Fruit fly (Drosophila melanogaster) S2 (cell line): ENCODE measurements around the gene SIDL.

ENCODE experiments used
- CG8478 ChIP-seq: fragments of >200 bp; optimal IDR thresholded peaks from 2 replicates; lab custom pipeline; 2018
- CTCF ChIP-seq, 2 experiments: fragments of >200 bp; optimal IDR thresholded peaks; 2 replicates each; lab custom pipeline; 2018

The SIDL gene

dm6 chr3R:15218824-15219576 is at the start of gene SIDL, which contains the start of gene CG12241:
Gene SIDL (minus strand): TSS chr3R:15218874.
Gene CG12241 (plus strand): TSS chr3R:15219256.
- no peak for TF ChIP-seq CG8478 (lab: Kevin White, UChicago)
- TF ChIP-seq CTCF (optimal IDR thresholded peaks at IDR 0.05; lab: Kevin White, UChicago) = no peak

- no peak for TF ChIP-seq CTCF (optimal IDR thresholded peaks at IDR 0.05; lab: Kevin White, UChicago)
- TF ChIP-seq CG8478 (lab: Kevin White, UChicago) = no peak
These were observed 49.8 kb upstream of the SIDL start, which contains the start of the genes CG14864 and Zip88E for dm6 chr3R:15268426-15268825. Gene CG14864 (minus strand): TSS chr3R:15268538. Gene Zip88E (plus strand): TSS chr3R:15268662.

dm6 chr3R:15265406-15266040 is 46.8 kb upstream of the SIDL start, which contains the start of gene ATPsynO:
Gene ATPsynO (plus strand): TSS chr3R:15265591.
- TF ChIP-seq CTCF (optimal IDR thresholded peaks at IDR 0.05; lab: Kevin White, UChicago) (peak in 1 of 2 experiments; percentile 45), CG8478 (lab: Kevin White, UChicago) (no peak)

dm6 chr3R:15263946-15264345 is 45.3 kb upstream of the SIDL start:
- no peak for TF ChIP-seq CG8478 (lab: Kevin White, UChicago)
- TF ChIP-seq CTCF (optimal IDR thresholded peaks at IDR 0.05; lab: Kevin White, UChicago) = no peak

- TF ChIP-seq CTCF (optimal IDR thresholded peaks at IDR 0.05; lab: Kevin White, UChicago) (no peak), CG8478 (lab: Kevin White, UChicago) (no peak)
These were observed 44.3 kb upstream of the SIDL start, which contains the start of the genes eIF2gamma and Set for dm6 chr3R:15262710-15263672. Gene eIF2gamma (minus strand): TSS chr3R:15263458. Gene Set (plus strand): TSS chr3R:15263552.

dm6 chr3R:15250454-15250853 is 31.8 kb upstream of the SIDL start:
- TF ChIP-seq CTCF (optimal IDR thresholded peaks at IDR 0.05; lab: Kevin White, UChicago) (no peak), CG8478 (lab: Kevin White, UChicago) (no peak)

- TF ChIP-seq CTCF (optimal IDR thresholded peaks at IDR 0.05; lab: Kevin White, UChicago) (peak in 1 of 2 experiments; percentile 11), CG8478 (lab: Kevin White, UChicago) (no peak)
These were observed 31.1 kb upstream of the SIDL start, which contains the start of gene CG42404 for dm6 chr3R:15249735-15250134. Gene CG42404 (plus strand): TSS chr3R:15250094.

- TF ChIP-seq CTCF (optimal IDR thresholded peaks at IDR 0.05; lab: Kevin White, UChicago) = no peak
- TF ChIP-seq CG8478 (lab: Kevin White, UChicago) = no peak
These were observed 30.4 kb upstream of the SIDL start, which contains the start of gene Amt for dm6 chr3R:15249037-15249436. Gene Amt (minus strand): TSS chr3R:15249137.

- TF ChIP-seq CTCF (optimal IDR thresholded peaks at IDR 0.05; lab: Kevin White, UChicago) (no peak), CG8478 (lab: Kevin White, UChicago) (no peak)
These were observed 27.9 kb upstream of the SIDL start for dm6 chr3R:15246601-15247000.

dm6 chr3R:15243452-15243851 is 24.8 kb upstream of the SIDL start:
- TF ChIP-seq CG8478 (lab: Kevin White, UChicago) (no peak), CTCF (optimal IDR thresholded peaks at IDR 0.05; lab: Kevin White, UChicago) (no peak)

- no peak for TF ChIP-seq CTCF (optimal IDR thresholded peaks at IDR 0.05; lab: Kevin White, UChicago)
- TF ChIP-seq CG8478 (lab: Kevin White, UChicago) = no peak
These were observed 24.3 kb upstream of the SIDL start for dm6 chr3R:15243046-15243356.

- TF ChIP-seq CG8478 (lab: Kevin White, UChicago) = no peak
- peak in 1 of 2 experiments; percentile 6 for TF ChIP-seq CTCF (optimal IDR thresholded peaks at IDR 0.05; lab: Kevin White, UChicago)
These were observed 23.7 kb upstream of the SIDL start, which contains the start of the genes tefu and Hsc70-4 for dm6 chr3R:15242186-15243045. Gene tefu (minus strand): TSS chr3R:15242236. Gene Hsc70-4 (plus strand): TSS chr3R:15242687.

- no peak for TF ChIP-seq CG8478 (lab: Kevin White, UChicago)
- TF ChIP-seq CTCF (optimal IDR thresholded peaks at IDR 0.05; lab: Kevin White, UChicago) = no peak
These were observed 13.0 kb upstream of the SIDL start for dm6 chr3R:15231635-15232138.
